Fruit fly (Drosophila melanogaster) whole organism, pupa: Measurements from ENCODE around the gene RpS10b.
A peak's percentile ranks its signal among the peaks of the same experiment; 100 is the strongest.

Experiments
- CG10348 ChIP-seq: fragments of 200-800 bp; sonication (Bioruptor generic); IDR thresholded peaks from 2 replicates; pipeline ENCODE4 v1.3.6; 2022; ENCODE audit warnings: missing biosample characterization, missing genetic modification characterization
- CG12605 ChIP-seq: fragments of 200-800 bp; sonication (Bioruptor generic); IDR thresholded peaks from 2 replicates; pipeline ENCODE4 v1.3.6; 2022; ENCODE audit warnings: missing biosample characterization, missing genetic modification characterization
- CG13204 ChIP-seq: fragments of 200-800 bp; sonication (Bioruptor generic); optimal IDR thresholded peaks from 2 replicates; lab custom pipeline; 2018; ENCODE audit warnings: missing biosample characterization, mild to moderate bottlenecking, missing genetic modification characterization, moderate library complexity
- CG14655 ChIP-seq: fragments of 200-800 bp; sonication (Bioruptor generic); optimal IDR thresholded peaks from 3 replicates; lab custom pipeline; 2017; ENCODE audit warnings: mild to moderate bottlenecking, missing biosample characterization, missing genetic modification reagents, missing genetic modification characterization
- CG15710 ChIP-seq: fragments of 200-800 bp; sonication (Bioruptor generic); optimal IDR thresholded peaks from 2 replicates; lab custom pipeline; 2018; ENCODE audit warnings: missing biosample characterization, mild to moderate bottlenecking, missing genetic modification characterization, moderate library complexity
- CG17806 ChIP-seq: fragments of 200-800 bp; sonication (Bioruptor generic); optimal IDR thresholded peaks from 2 replicates; lab custom pipeline; 2018; ENCODE audit warnings: missing biosample characterization, mild to moderate bottlenecking, missing genetic modification characterization, moderate library complexity
- CG32121 ChIP-seq: fragments of 200-800 bp; sonication (Bioruptor generic); IDR thresholded peaks from 2 replicates; pipeline ENCODE4 v1.3.6; 2022; ENCODE audit warnings: missing biosample characterization, missing genetic modification characterization
- CG34367 ChIP-seq: fragments of 200-800 bp; sonication (Bioruptor generic); optimal IDR thresholded peaks from 2 replicates; lab custom pipeline; 2018; ENCODE audit warnings: missing biosample characterization, mild to moderate bottlenecking, missing genetic modification characterization
- CG4496 ChIP-seq: fragments of 200-800 bp; sonication (Bioruptor generic); IDR thresholded peaks from 3 replicates; pipeline ENCODE4 v1.3.6; 2022; ENCODE audit warnings: missing biosample characterization, missing genetic modification characterization
- CG8159 ChIP-seq: fragments of 200-800 bp; sonication (Bioruptor generic); optimal IDR thresholded peaks from 3 replicates; lab custom pipeline; 2018; ENCODE audit warnings: missing biosample characterization, mild to moderate bottlenecking, missing genetic modification characterization, moderate library complexity
- CG8301 ChIP-seq: fragments of 200-800 bp; sonication (Bioruptor generic); optimal IDR thresholded peaks from 2 replicates; lab custom pipeline; 2018; ENCODE audit warnings: missing biosample characterization, mild to moderate bottlenecking, missing genetic modification characterization
- CG9948 ChIP-seq: fragments of 200-800 bp; sonication (Bioruptor generic); optimal IDR thresholded peaks from 2 replicates; lab custom pipeline; 2018; ENCODE audit warnings: missing biosample characterization, mild to moderate bottlenecking, missing genetic modification characterization, moderate library complexity
- D1 ChIP-seq: fragments of 200-800 bp; sonication (Bioruptor generic); optimal IDR thresholded peaks from 2 replicates; lab custom pipeline; 2018; ENCODE audit warnings: missing biosample characterization, mild to moderate bottlenecking, missing genetic modification characterization, moderate library complexity
- EcR ChIP-seq: fragments of 200-800 bp; sonication (Bioruptor generic); optimal IDR thresholded peaks from 3 replicates; lab custom pipeline; 2019; ENCODE audit warnings: missing biosample characterization, missing genetic modification characterization, mild to moderate bottlenecking, moderate library complexity, missing genetic modification reagents
- Ets98B ChIP-seq: fragments of 200-800 bp; sonication (Bioruptor generic); IDR thresholded peaks from 2 replicates; pipeline ENCODE4 v1.3.6; 2022; ENCODE audit warnings: missing biosample characterization, missing genetic modification characterization
- Pif1A ChIP-seq: fragments of 200-800 bp; sonication (Bioruptor generic); optimal IDR thresholded peaks from 3 replicates; lab custom pipeline; 2016; ENCODE audit warnings: missing biosample characterization, missing genetic modification characterization
- Pif1B ChIP-seq: fragments of 200-800 bp; sonication (Bioruptor generic); optimal IDR thresholded peaks from 3 replicates; lab custom pipeline; 2016; ENCODE audit warnings: missing biosample characterization, missing genetic modification characterization
- Snoo ChIP-seq: fragments of 200-800 bp; sonication (Bioruptor generic); optimal IDR thresholded peaks from 3 replicates; lab custom pipeline; 2017; ENCODE audit warnings: missing biosample characterization, mild to moderate bottlenecking, missing genetic modification characterization, inconsistent platforms
- fd96Ca ChIP-seq: fragments of 200-800 bp; sonication (Bioruptor generic); IDR thresholded peaks from 3 replicates; pipeline ENCODE4 v1.3.6; 2022; ENCODE audit warnings: missing biosample characterization, missing genetic modification characterization
- gl ChIP-seq: fragments of 200-800 bp; sonication (Bioruptor generic); optimal IDR thresholded peaks from 2 replicates; lab custom pipeline; 2018; ENCODE audit warnings: missing biosample characterization, mild to moderate bottlenecking, missing genetic modification characterization
- rn ChIP-seq: fragments of 200-800 bp; sonication (Bioruptor generic); IDR thresholded peaks from 2 replicates; pipeline ENCODE4 v1.3.6; 2022; ENCODE audit warnings: missing biosample characterization, missing genetic modification characterization

The RpS10b gene

dm6 chrX:19602483-19602882 is 4.7 kb downstream of the RpS10b start:
- no peak for TF ChIP-seq CG10348 (GFP tag; lab: Robert Waterston, UW)
- no peak for TF ChIP-seq D1 (tag; lab: Kevin White, UChicago)

dm6 chrX:19603953-19604352 is 6.1 kb downstream of the RpS10b start:
- peak; percentile 82 for TF ChIP-seq CG32121 (GFP tag; lab: Robert Waterston, UW)
- TF ChIP-seq CG34367 (tag; lab: Kevin White, UChicago), result peak; percentile 55
- peak; percentile 72 for TF ChIP-seq CG8159 (tag; lab: Kevin White, UChicago)
- peak; percentile 26; the same call in 1 of the 2 replicates for TF ChIP-seq CG10348 (GFP tag; lab: Robert Waterston, UW)
- peak; percentile 59 for TF ChIP-seq rn (GFP tag; lab: Robert Waterston, UW)
- TF ChIP-seq fd96Ca (GFP tag; lab: Robert Waterston, UW), result peak; percentile 82
- TF ChIP-seq CG15710 (tag; lab: Kevin White, UChicago), result peak; percentile 58
- TF ChIP-seq Snoo (tag; lab: Kevin White, UChicago), result peak; percentile 72
- peak; percentile 89 for TF ChIP-seq Ets98B (GFP tag; lab: Robert Waterston, UW)
- peak; percentile 23 for TF ChIP-seq gl
- TF ChIP-seq CG13204, result peak; percentile 15
- peak; percentile 83 for TF ChIP-seq CG8301 (tag; lab: Kevin White, UChicago)
- TF ChIP-seq CG4496, result peak; percentile 92
- TF ChIP-seq CG14655, result peak; percentile 87
- peak; percentile 77 for TF ChIP-seq CG17806 (tag; lab: Kevin White, UChicago)
- TF ChIP-seq Pif1B (GFP tag; lab: Kevin White, UChicago), result peak; percentile 73
- no peak for TF ChIP-seq D1 (tag; lab: Kevin White, UChicago)
- peak; percentile 72 for TF ChIP-seq Pif1A (GFP tag; lab: Kevin White, UChicago)
- no peak for TF ChIP-seq EcR (GFP tag; lab: Kevin White, UChicago)
- TF ChIP-seq CG9948, result peak; percentile 73
- peak; percentile 72 for TF ChIP-seq CG12605 (GFP tag; lab: Robert Waterston, UW)

DNA sequence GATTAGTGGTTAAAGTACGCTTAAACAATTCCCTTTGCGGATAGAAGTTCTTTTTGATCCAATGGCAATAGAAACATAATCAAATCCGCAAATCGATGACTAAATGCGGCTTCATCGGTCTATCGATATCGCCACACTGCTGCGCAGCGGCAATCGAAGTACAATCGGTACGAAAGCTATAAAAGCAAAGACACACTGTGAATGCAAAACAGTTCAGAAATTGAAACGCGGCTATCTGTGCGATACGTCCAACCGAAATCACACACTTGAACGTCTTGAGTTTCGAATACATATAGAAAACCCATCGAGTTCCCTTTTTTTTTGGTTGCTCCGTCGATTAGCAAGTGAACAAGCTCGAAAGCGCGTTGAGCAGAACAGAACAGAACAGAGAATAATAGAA is 7.2 kb downstream of the RpS10b start, which contains the start of gene CG14207:
TSS of gene CG14207 (plus strand) at position 203 of the 400 bp plus-strand sequence.
- TF ChIP-seq CG32121 (GFP tag; lab: Robert Waterston, UW), result peak; percentile 39; the same call in 1 of the 2 replicates
- TF ChIP-seq CG17806 (tag; lab: Kevin White, UChicago), result no peak
- TF ChIP-seq EcR (GFP tag; lab: Kevin White, UChicago), result peak; percentile 60
- TF ChIP-seq CG10348 (GFP tag; lab: Robert Waterston, UW), result no peak
- TF ChIP-seq Ets98B (GFP tag; lab: Robert Waterston, UW), result peak; percentile 30; the same call in 1 of the 2 replicates
- TF ChIP-seq Pif1B (GFP tag; lab: Kevin White, UChicago), result no peak
- peak; percentile 45; the same call in 1 of the 3 replicates for TF ChIP-seq CG4496
- TF ChIP-seq CG14655, result no peak
- no peak for TF ChIP-seq rn (GFP tag; lab: Robert Waterston, UW)

dm6 chrX:19605915-19606314 is 8.1 kb downstream of the RpS10b start:
- TF ChIP-seq CG13204, result peak; percentile 29
- TF ChIP-seq CG34367 (tag; lab: Kevin White, UChicago), result no peak
- TF ChIP-seq CG14655, result no peak
- TF ChIP-seq CG8159 (tag; lab: Kevin White, UChicago), result no peak

DNA sequence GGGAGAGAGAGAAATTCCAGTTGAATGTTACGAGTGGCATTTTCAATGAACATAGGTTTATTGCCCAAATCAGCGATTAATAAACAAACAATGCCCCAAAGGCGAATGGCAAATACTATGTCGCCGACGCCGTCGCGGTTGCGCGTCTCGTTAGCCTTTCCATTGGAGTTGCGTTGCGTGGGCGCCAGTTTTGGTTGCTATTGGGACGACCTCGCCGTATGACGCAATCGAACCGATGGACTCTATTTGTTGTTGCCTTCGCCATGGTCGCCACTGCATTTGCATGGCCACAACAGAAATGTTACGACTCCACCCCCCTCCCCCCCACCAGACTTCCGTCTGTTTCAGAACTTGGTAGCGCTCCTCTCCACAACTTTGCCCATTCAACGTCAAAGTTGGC is 8.7 kb downstream of the RpS10b start:
- no peak for TF ChIP-seq CG13204
- TF ChIP-seq CG32121 (GFP tag; lab: Robert Waterston, UW), result no peak

dm6 chrX:19606971-19607370 is 9.1 kb downstream of the RpS10b start:
- no peak for TF ChIP-seq CG17806 (tag; lab: Kevin White, UChicago)

DNA sequence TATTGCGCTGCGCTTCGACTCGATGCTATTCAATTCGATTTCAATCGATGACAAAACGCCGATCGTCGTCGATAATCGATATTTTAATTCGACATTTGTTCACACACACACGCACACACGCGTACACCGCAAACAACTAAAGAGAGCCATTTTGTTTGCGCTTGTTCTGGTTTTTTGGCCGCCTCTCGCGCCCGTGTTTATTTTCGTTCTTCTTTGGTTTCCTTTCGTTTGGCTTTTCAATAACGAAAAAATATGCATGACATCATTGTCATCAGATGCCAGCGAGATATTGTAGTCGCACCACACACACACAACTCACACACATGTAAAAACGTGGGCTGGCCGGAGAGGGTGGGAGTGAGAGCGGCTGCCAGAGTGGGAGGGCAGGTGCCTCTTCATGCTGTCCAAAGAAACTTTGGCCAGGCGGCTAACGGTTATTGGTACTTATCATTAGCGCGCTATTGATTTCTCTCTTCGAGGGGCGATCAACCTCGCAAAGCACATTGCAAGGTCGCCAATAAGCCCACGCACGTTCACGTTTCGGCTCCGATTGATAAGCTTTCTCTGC is 10.3 kb downstream of the RpS10b start:
- TF ChIP-seq EcR (GFP tag; lab: Kevin White, UChicago) (peak; percentile 51), CG13204 (no peak)

DNA sequence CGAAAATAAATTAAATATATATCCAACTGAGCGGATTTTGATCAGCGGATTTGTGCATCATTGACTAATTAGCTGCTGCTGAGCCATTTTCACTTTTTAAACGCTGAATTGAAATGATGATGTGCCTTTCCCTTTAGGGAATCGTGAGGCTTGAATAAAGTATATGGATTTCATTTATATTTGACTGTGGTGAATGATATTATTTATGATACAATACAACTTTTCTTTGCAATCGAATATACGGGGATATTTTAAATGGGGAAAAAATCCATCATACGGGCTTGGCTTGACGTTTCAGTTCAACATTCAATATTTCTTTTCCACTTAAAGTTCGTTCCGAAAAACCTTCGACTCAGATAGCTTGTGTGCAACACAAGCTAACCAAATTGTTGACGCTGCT is 13.4 kb downstream of the RpS10b start, which contains the start of the genes Shawn and Tyler:
TSS of gene Shawn (plus strand) at position 301 of the 400 bp plus-strand sequence.
TSS of gene Tyler (plus strand) at position 301 of the 400 bp plus-strand sequence.
- TF ChIP-seq Ets98B (GFP tag; lab: Robert Waterston, UW) (no peak), CG32121 (GFP tag; lab: Robert Waterston, UW) (no peak), Pif1A (GFP tag; lab: Kevin White, UChicago) (no peak), CG8301 (tag; lab: Kevin White, UChicago) (no peak), Pif1B (GFP tag; lab: Kevin White, UChicago) (no peak)
